Worm (Caenorhabditis elegans) whole organism, late embryonic: ENCODE results near the gene K07H8.8.

Experiments
- ceh-31 ChIP-seq: sonication (generic microtip); optimal IDR thresholded peaks from 2 replicates; lab custom pipeline; 2016; ENCODE audit warnings: missing genetic modification characterization, missing compliant biosample characterization
- ceh-9 ChIP-seq: sonication (generic microtip); optimal IDR thresholded peaks from 2 replicates; lab custom pipeline; 2016; ENCODE audit warnings: mild to moderate bottlenecking, missing genetic modification characterization, inconsistent platforms, missing compliant biosample characterization
- dmd-4 ChIP-seq: sonication (generic microtip); optimal IDR thresholded peaks from 2 replicates; lab custom pipeline; 2016; ENCODE audit warnings: borderline replicate concordance, missing genetic modification characterization, missing compliant biosample characterization
- ets-4 ChIP-seq: sonication (generic microtip); optimal IDR thresholded peaks from 2 replicates; lab custom pipeline; 2016; ENCODE audit warnings: missing genetic modification characterization, missing compliant biosample characterization
- lin-11 ChIP-seq: fragments of 200-800 bp; sonication (Bioruptor generic); optimal IDR thresholded peaks from 2 replicates; lab custom pipeline; 2018; ENCODE audit warnings: mild to moderate bottlenecking, missing genetic modification characterization, missing compliant biosample characterization
- pqm-1 ChIP-seq: sonication (generic microtip); optimal IDR thresholded peaks from 2 replicates; lab custom pipeline; 2016; ENCODE audit warnings: missing genetic modification characterization, missing compliant biosample characterization
- ref-2 ChIP-seq: sonication (generic microtip); optimal IDR thresholded peaks from 2 replicates; lab custom pipeline; 2016; ENCODE audit warnings: missing genetic modification characterization, missing compliant biosample characterization
- syd-9 ChIP-seq: sonication (generic microtip); optimal IDR thresholded peaks from 2 replicates; lab custom pipeline; 2016; ENCODE audit warnings: mild to moderate bottlenecking, missing genetic modification characterization, moderate library complexity, missing compliant biosample characterization
- unc-86 ChIP-seq: sonication (generic microtip); optimal IDR thresholded peaks from 2 replicates; lab custom pipeline; 2016; ENCODE audit warnings: missing genetic modification characterization, missing compliant biosample characterization

ce11 chrIV:8234088-8234496 is 34.1 kb downstream of the K07H8.8 start:
- TF ChIP-seq lin-11 (tag; lab: Kevin White, UChicago) (no peak), ref-2 (tag; lab: Kevin White, UChicago) (no peak), ets-4 (tag; lab: Kevin White, UChicago) (no peak), ceh-9 (tag; lab: Kevin White, UChicago) (no peak), ceh-31 (no peak), unc-86 (tag; lab: Kevin White, UChicago) (no peak), dmd-4 (tag; lab: Kevin White, UChicago) (no peak), pqm-1 (tag; lab: Kevin White, UChicago) (no peak), syd-9 (tag; lab: Kevin White, UChicago) (no peak)
